Worm (Caenorhabditis elegans) whole organism, mixed stage, embryonic: ENCODE data around the gene Y57G11C.1131.

Source experiments
- M03D4.4 ChIP-seq: sonication (generic microtip); optimal IDR thresholded peaks from 2 replicates; lab custom pipeline; 2017; ENCODE audit warnings: mild to moderate bottlenecking, missing genetic modification characterization, missing compliant biosample characterization
- bed-3 ChIP-seq: fragments of 200-800 bp; sonication (Bioruptor generic); optimal IDR thresholded peaks from 3 replicates; lab custom pipeline; 2018; ENCODE audit warnings: mild to moderate bottlenecking, missing genetic modification characterization, moderate library complexity, missing compliant biosample characterization
- blmp-1 ChIP-seq: fragments of 150-350 bp; optimal IDR thresholded peaks from 2 replicates; lab custom pipeline; 2014; ENCODE audit warnings: missing biosample characterization, missing genetic modification characterization
- ceh-39 ChIP-seq: fragments of 150-350 bp; optimal IDR thresholded peaks from 2 replicates; lab custom pipeline; 2014; ENCODE audit warnings: missing biosample characterization, missing genetic modification characterization
- ceh-43 ChIP-seq: fragments of 200-800 bp; sonication (Bioruptor generic); optimal IDR thresholded peaks from 2 replicates; lab custom pipeline; 2018; ENCODE audit warnings: mild to moderate bottlenecking, missing genetic modification characterization, moderate library complexity, missing compliant biosample characterization
- ceh-83 ChIP-seq: fragments of 200-800 bp; sonication (Bioruptor generic); optimal IDR thresholded peaks from 2 replicates; lab custom pipeline; 2018; ENCODE audit warnings: mild to moderate bottlenecking, missing genetic modification characterization, missing compliant biosample characterization
- ces-1 ChIP-seq: fragments of 150-350 bp; optimal IDR thresholded peaks from 2 replicates; lab custom pipeline; 2014; ENCODE audit warnings: missing biosample characterization, missing genetic modification reagents, missing genetic modification characterization
- cnd-1 ChIP-seq: fragments of 200-800 bp; sonication (Bioruptor generic); optimal IDR thresholded peaks from 2 replicates; lab custom pipeline; 2018; ENCODE audit warnings: mild to moderate bottlenecking, missing genetic modification characterization, missing compliant biosample characterization
- drap-1 ChIP-seq: fragments of 200-800 bp; sonication (Bioruptor generic); optimal IDR thresholded peaks from 3 replicates; lab custom pipeline; 2018; ENCODE audit warnings: mild to moderate bottlenecking, missing genetic modification characterization, missing compliant biosample characterization
- elt-3 ChIP-seq: fragments of 150-350 bp; optimal IDR thresholded peaks from 2 replicates; lab custom pipeline; 2014; ENCODE audit warnings: missing biosample characterization, missing genetic modification characterization
- flh-1 ChIP-seq: fragments of 200-800 bp; sonication (Bioruptor generic); optimal IDR thresholded peaks from 2 replicates; lab custom pipeline; 2018; ENCODE audit warnings: mild to moderate bottlenecking, missing genetic modification characterization, moderate library complexity, missing compliant biosample characterization
- ham-2 ChIP-seq: fragments of 200-800 bp; sonication (Bioruptor generic); optimal IDR thresholded peaks from 2 replicates; lab custom pipeline; 2018; ENCODE audit warnings: mild to moderate bottlenecking, missing genetic modification characterization, missing compliant biosample characterization
- hlh-1 ChIP-seq: fragments of 150-350 bp; optimal IDR thresholded peaks from 2 replicates; lab custom pipeline; 2014; ENCODE audit warnings: missing biosample characterization, missing genetic modification reagents, missing genetic modification characterization
- lin-13 ChIP-seq: fragments of 150-350 bp; optimal IDR thresholded peaks from 2 replicates; lab custom pipeline; 2014; ENCODE audit warnings: missing biosample characterization, missing genetic modification characterization
- lin-32 ChIP-seq: fragments of 200-800 bp; sonication (Bioruptor generic); optimal IDR thresholded peaks from 2 replicates; lab custom pipeline; 2018; ENCODE audit warnings: mild to moderate bottlenecking, missing genetic modification characterization, missing compliant biosample characterization
- lsy-2 ChIP-seq: fragments of 150-350 bp; optimal IDR thresholded peaks from 2 replicates; lab custom pipeline; 2014; ENCODE audit warnings: missing biosample characterization, missing genetic modification characterization
- mab-5 ChIP-seq: fragments of 150-350 bp; optimal IDR thresholded peaks from 2 replicates; lab custom pipeline; 2014; ENCODE audit warnings: missing biosample characterization, missing genetic modification characterization
- mep-1 ChIP-seq: fragments of 150-350 bp; optimal IDR thresholded peaks from 2 replicates; lab custom pipeline; 2017; ENCODE audit warnings: missing biosample characterization, missing genetic modification reagents, missing genetic modification characterization, inconsistent platforms
- mls-2 ChIP-seq: sonication (generic microtip); optimal IDR thresholded peaks from 2 replicates; lab custom pipeline; 2016; ENCODE audit warnings: mild to moderate bottlenecking, missing genetic modification characterization, moderate library complexity, missing compliant biosample characterization
- nhr-12 ChIP-seq: fragments of 150-350 bp; optimal IDR thresholded peaks from 2 replicates; lab custom pipeline; 2014; ENCODE audit warnings: missing biosample characterization, missing genetic modification characterization
- nhr-2 ChIP-seq: fragments of 150-350 bp; optimal IDR thresholded peaks from 2 replicates; lab custom pipeline; 2014; ENCODE audit warnings: missing biosample characterization, missing genetic modification characterization
- nhr-237 ChIP-seq: fragments of 150-350 bp; optimal IDR thresholded peaks from 2 replicates; lab custom pipeline; 2014; ENCODE audit warnings: missing biosample characterization, missing genetic modification characterization
- nhr-28 ChIP-seq: fragments of 150-350 bp; optimal IDR thresholded peaks from 2 replicates; lab custom pipeline; 2014; ENCODE audit warnings: missing biosample characterization, missing genetic modification characterization
- nhr-76 ChIP-seq: sonication (generic microtip); optimal IDR thresholded peaks from 2 replicates; lab custom pipeline; 2017; ENCODE audit warnings: missing biosample characterization, missing genetic modification characterization
- sem-2 ChIP-seq: fragments of 200-800 bp; sonication (Bioruptor generic); optimal IDR thresholded peaks from 2 replicates; lab custom pipeline; 2018; ENCODE audit warnings: mild to moderate bottlenecking, missing genetic modification characterization, missing compliant biosample characterization
- snpc-4 ChIP-seq: fragments of 150-350 bp; optimal IDR thresholded peaks from 2 replicates; lab custom pipeline; 2014; ENCODE audit warnings: missing biosample characterization, missing genetic modification characterization
- sptf-1 ChIP-seq: sonication (generic microtip); optimal IDR thresholded peaks from 2 replicates; lab custom pipeline; 2017; ENCODE audit warnings: mild to moderate bottlenecking, missing genetic modification characterization, moderate library complexity, missing compliant biosample characterization
- tbx-8 ChIP-seq: fragments of 200-800 bp; sonication (Bioruptor generic); optimal IDR thresholded peaks from 2 replicates; lab custom pipeline; 2018; ENCODE audit warnings: mild to moderate bottlenecking, missing genetic modification characterization, moderate library complexity, missing compliant biosample characterization
- unc-120 ChIP-seq: sonication (generic microtip); optimal IDR thresholded peaks from 2 replicates; lab custom pipeline; 2017; ENCODE audit warnings: missing genetic modification characterization, missing compliant biosample characterization; ENCODE audit not compliant: poor library complexity, severe bottlenecking
- unc-62 ChIP-seq: fragments of 150-350 bp; optimal IDR thresholded peaks from 2 replicates; lab custom pipeline; 2014; ENCODE audit warnings: missing biosample characterization, missing genetic modification reagents, missing genetic modification characterization
- zip-8 ChIP-seq: fragments of 150-350 bp; optimal IDR thresholded peaks from 2 replicates; lab custom pipeline; 2014; ENCODE audit warnings: missing biosample characterization, missing genetic modification characterization
- ztf-11 ChIP-seq: fragments of 150-350 bp; optimal IDR thresholded peaks from 2 replicates; lab custom pipeline; 2014; ENCODE audit warnings: missing biosample characterization, missing genetic modification characterization

The Y57G11C.1131 gene

ce11 chrIV:14932640-14933039, at the start of gene Y57G11C.1131:
TSS of gene Y57G11C.1131 (plus strand) at chrIV:14932972.
- TF ChIP-seq mab-5 = no peak
- TF ChIP-seq hlh-1 (tag; lab: Kevin White, UChicago) = no peak
- TF ChIP-seq ceh-43 (GFP tag; lab: Kevin White, UChicago) = no peak
- TF ChIP-seq ces-1 (GFP tag; lab: Kevin White, UChicago) = no peak
- no peak for TF ChIP-seq nhr-76 (tag; lab: Kevin White, UChicago)
- no peak for TF ChIP-seq ztf-11 (tag; lab: Kevin White, UChicago)
- no peak for TF ChIP-seq bed-3
- TF ChIP-seq nhr-2 (tag; lab: Kevin White, UChicago) = no peak

- TF ChIP-seq bed-3 = no peak
- no peak for TF ChIP-seq ceh-83 (GFP tag; lab: Kevin White, UChicago)
- TF ChIP-seq elt-3 (tag; lab: Kevin White, UChicago) = no peak
- TF ChIP-seq nhr-28 = no peak
- no peak for TF ChIP-seq zip-8 (tag; lab: Kevin White, UChicago)
- TF ChIP-seq flh-1 (GFP tag; lab: Kevin White, UChicago) = no peak
- no peak for TF ChIP-seq unc-120
- no peak for TF ChIP-seq unc-62 (GFP tag; lab: Kevin White, UChicago)
Measured at ce11 chrIV:14883812-14884211, 49.0 kb upstream of the Y57G11C.1131 start.

- TF ChIP-seq lin-32 (GFP tag; lab: Kevin White, UChicago) (no peak), nhr-2 (tag; lab: Kevin White, UChicago) (no peak), ceh-39 (tag; lab: Kevin White, UChicago) (no peak), cnd-1 (tag; lab: Kevin White, UChicago) (no peak), lin-13 (tag; lab: Kevin White, UChicago) (no peak), unc-62 (GFP tag; lab: Kevin White, UChicago) (no peak), mep-1 (no peak), drap-1 (no peak), blmp-1 (tag; lab: Kevin White, UChicago) (no peak), nhr-12 (tag; lab: Kevin White, UChicago) (no peak), tbx-8 (GFP tag; lab: Kevin White, UChicago) (no peak), sptf-1 (tag; lab: Kevin White, UChicago) (no peak), mls-2 (tag; lab: Kevin White, UChicago) (no peak), ceh-43 (GFP tag; lab: Kevin White, UChicago) (no peak), nhr-76 (tag; lab: Kevin White, UChicago) (no peak)
- TF ChIP-seq, all 35 proteins: peak for 0
Measured at ce11 chrIV:14885584-14885983, 47.2 kb upstream of the Y57G11C.1131 start.

- no peak for TF ChIP-seq sptf-1 (tag; lab: Kevin White, UChicago)
- no peak for TF ChIP-seq mls-2 (tag; lab: Kevin White, UChicago)
- TF ChIP-seq zip-8 (tag; lab: Kevin White, UChicago) = no peak
- TF ChIP-seq nhr-12 (tag; lab: Kevin White, UChicago) = no peak
Measured at ce11 chrIV:14888889-14889664, 43.7 kb upstream of the Y57G11C.1131 start.

- TF ChIP-seq snpc-4 (tag; lab: Kevin White, UChicago) (no peak), lsy-2 (no peak), sptf-1 (tag; lab: Kevin White, UChicago) (no peak), ceh-39 (tag; lab: Kevin White, UChicago) (no peak), ham-2 (no peak), blmp-1 (tag; lab: Kevin White, UChicago) (no peak), nhr-2 (tag; lab: Kevin White, UChicago) (no peak), tbx-8 (GFP tag; lab: Kevin White, UChicago) (no peak), mep-1 (no peak), nhr-76 (tag; lab: Kevin White, UChicago) (no peak), M03D4.4 (tag; lab: Kevin White, UChicago) (no peak), nhr-28 (no peak), ces-1 (GFP tag; lab: Kevin White, UChicago) (no peak), nhr-237 (tag; lab: Kevin White, UChicago) (no peak), ceh-43 (GFP tag; lab: Kevin White, UChicago) (no peak), ceh-83 (GFP tag; lab: Kevin White, UChicago) (no peak), cnd-1 (tag; lab: Kevin White, UChicago) (no peak), unc-120 (no peak), drap-1 (no peak), sem-2 (no peak)
Measured at ce11 chrIV:14890914-14891313, 41.9 kb upstream of the Y57G11C.1131 start.
